Worm (Caenorhabditis elegans) whole organism, midembryonic: Measurements from ENCODE around the gene F32D8.14.

Source experiments
- T22C8.4 ChIP-seq: fragments of 200-800 bp; sonication (Bioruptor generic); IDR thresholded peaks from 2 replicates; pipeline ENCODE4 v1.3.6; 2022; ENCODE audit warnings: missing genetic modification characterization, missing compliant biosample characterization
- cog-1 ChIP-seq: sonication (generic microtip); optimal IDR thresholded peaks from 2 replicates; lab custom pipeline; 2016; ENCODE audit warnings: missing genetic modification characterization, missing compliant biosample characterization
- flt-1 ChIP-seq: fragments of 200-800 bp; sonication (Bioruptor generic); IDR thresholded peaks from 2 replicates; pipeline ENCODE4 v1.3.6; 2022; ENCODE audit warnings: missing genetic modification characterization, missing compliant biosample characterization
- klf-2 ChIP-seq: fragments of 200-800 bp; sonication (Bioruptor generic); conservative IDR thresholded peaks from 2 replicates; pipeline ENCODE4 v1.3.6; 2022; ENCODE audit warnings: missing genetic modification reagents, missing genetic modification characterization, missing compliant biosample characterization
- ref-1 ChIP-seq: fragments of 200-800 bp; sonication (Bioruptor generic); conservative IDR thresholded peaks from 2 replicates; pipeline ENCODE4 v1.3.6; 2022; ENCODE audit warnings: missing genetic modification reagents, missing genetic modification characterization, missing compliant biosample characterization
- tab-1 ChIP-seq: fragments of 200-800 bp; sonication (Bioruptor generic); IDR thresholded peaks from 2 replicates; pipeline ENCODE4 v1.3.6; 2022; ENCODE audit warnings: missing genetic modification characterization, missing compliant biosample characterization
- ztf-23 ChIP-seq: fragments of 200-800 bp; sonication (Bioruptor generic); IDR thresholded peaks from 2 replicates; pipeline ENCODE4 v1.3.6; 2022; ENCODE audit warnings: missing genetic modification reagents, missing genetic modification characterization, missing compliant biosample characterization
- ztf-29 ChIP-seq: fragments of 200-800 bp; sonication (Bioruptor generic); IDR thresholded peaks from 2 replicates; pipeline ENCODE4 v1.3.6; 2022; ENCODE audit warnings: missing genetic modification reagents, missing genetic modification characterization, missing compliant biosample characterization

DNA sequence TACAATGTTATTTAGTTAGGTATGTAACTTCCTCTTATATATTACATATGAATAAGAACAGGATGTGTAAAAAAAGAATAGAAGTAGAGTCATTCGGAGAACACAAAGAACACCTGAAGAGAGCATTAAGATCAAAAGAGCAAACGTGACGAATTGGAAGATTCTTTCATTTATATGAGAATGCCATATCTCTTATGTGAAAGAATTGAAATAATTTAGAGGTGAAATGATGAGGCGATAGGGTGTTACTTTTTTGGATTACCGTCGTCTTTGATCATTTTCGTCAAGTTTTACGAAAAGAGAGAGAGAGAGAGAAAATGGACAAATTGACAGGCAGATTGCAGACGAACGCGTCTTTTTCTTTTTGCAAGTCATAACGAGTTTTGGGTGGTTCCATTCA, 18.1 kb downstream of the F32D8.14 start:
- TF ChIP-seq flt-1 (GFP tag; lab: Robert Waterston, UW), result no peak
- TF ChIP-seq cog-1 (tag; lab: Kevin White, UChicago), result no peak
- no peak for TF ChIP-seq klf-2 (GFP tag; lab: Robert Waterston, UW)
- no peak for TF ChIP-seq ztf-29 (GFP tag; lab: Robert Waterston, UW)
- no peak for TF ChIP-seq tab-1 (GFP tag; lab: Robert Waterston, UW)
- TF ChIP-seq ref-1 (GFP tag; lab: Robert Waterston, UW), result no peak
- no peak for TF ChIP-seq T22C8.4
- TF ChIP-seq ztf-23, result no peak
